Worm (Caenorhabditis elegans): ENCODE measurements around the gene F38B6.2.

DNA sequence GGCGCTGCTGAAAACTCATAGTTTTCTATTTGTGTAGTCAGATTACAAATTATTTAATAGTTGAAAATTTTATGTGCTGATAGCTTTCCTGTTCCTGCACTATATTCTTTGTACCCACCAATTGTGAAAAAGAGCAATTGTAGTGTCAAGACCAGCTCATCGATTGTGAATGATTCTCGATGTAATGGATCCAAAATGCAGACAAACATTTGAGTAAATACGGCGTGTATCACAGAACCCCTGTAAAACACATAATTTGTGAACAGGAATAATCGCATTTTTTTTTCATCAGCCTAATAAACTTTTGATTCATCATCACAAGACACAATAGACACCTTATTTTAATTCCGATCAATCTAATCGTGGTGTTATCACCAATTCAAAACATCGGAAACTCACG is 36.1 kb upstream of the F38B6.2 start:
- TF ChIP-seq nhr-23 (tag; optimal IDR thresholded peaks at IDR 0.05) = no peak
- TF ChIP-seq skn-1 (tag; optimal IDR thresholded peaks at IDR 0.05) = no peak
- no peak for TF ChIP-seq hmg-11 (tag; optimal IDR thresholded peaks at IDR 0.05)
- TF ChIP-seq jun-1 (tag; optimal IDR thresholded peaks at IDR 0.05) = no peak
- TF ChIP-seq nhr-11 (tag; optimal IDR thresholded peaks at IDR 0.05) = no peak
- no peak for TF ChIP-seq nhr-12 (tag; optimal IDR thresholded peaks at IDR 0.05)

Data from whole organism, L3 larva.